Worm (Caenorhabditis elegans) whole organism, L3 larva: Measurements from ENCODE around the gene str-229.

Experiments
- ZK546.5 ChIP-seq: sonication (generic microtip); optimal IDR thresholded peaks from 2 replicates; lab custom pipeline; 2017; ENCODE audit warnings: missing biosample characterization, missing genetic modification characterization
- ceh-28 ChIP-seq: fragments of 150-350 bp; optimal IDR thresholded peaks from 2 replicates; lab custom pipeline; 2014; ENCODE audit warnings: missing biosample characterization, missing genetic modification reagents, missing genetic modification characterization
- ceh-82 ChIP-seq: fragments of 150-350 bp; optimal IDR thresholded peaks from 2 replicates; lab custom pipeline; 2014; ENCODE audit warnings: missing biosample characterization, missing genetic modification characterization
- egl-5 ChIP-seq: fragments of 150-350 bp; optimal IDR thresholded peaks from 2 replicates; lab custom pipeline; 2017; ENCODE audit warnings: missing biosample characterization, missing genetic modification reagents, missing genetic modification characterization, inconsistent platforms
- nfya-1 ChIP-seq: sonication (generic microtip); optimal IDR thresholded peaks from 2 replicates; lab custom pipeline; 2017; ENCODE audit warnings: missing genetic modification characterization, mild to moderate bottlenecking, missing compliant biosample characterization, antibody characterized with exemption, moderate library complexity; ENCODE audit not compliant: insufficient read depth
- nhr-12 ChIP-seq: fragments of 150-350 bp; optimal IDR thresholded peaks from 2 replicates; lab custom pipeline; 2014; ENCODE audit warnings: missing biosample characterization, missing genetic modification characterization
- nhr-67 ChIP-seq: fragments of 150-350 bp; optimal IDR thresholded peaks from 2 replicates; lab custom pipeline; 2014; ENCODE audit warnings: missing biosample characterization, missing genetic modification characterization
- nhr-77 ChIP-seq: fragments of 150-350 bp; optimal IDR thresholded peaks from 2 replicates; lab custom pipeline; 2014; ENCODE audit warnings: missing biosample characterization, missing genetic modification characterization
- sea-2 ChIP-seq: fragments of 150-350 bp; sonication (generic microtip); optimal IDR thresholded peaks from 4 replicates; lab custom pipeline; 2014; ENCODE audit warnings: missing biosample characterization, missing genetic modification reagents, missing genetic modification characterization
- skn-1 ChIP-seq: fragments of 150-350 bp; optimal IDR thresholded peaks from 2 replicates; lab custom pipeline; 2014; ENCODE audit warnings: missing biosample characterization, missing genetic modification characterization
- snpc-4 ChIP-seq: fragments of 150-350 bp; optimal IDR thresholded peaks from 2 replicates; lab custom pipeline; 2014; ENCODE audit warnings: missing biosample characterization, missing genetic modification characterization
- unc-39 ChIP-seq: sonication (generic microtip); optimal IDR thresholded peaks from 4 replicates; lab custom pipeline; 2017; ENCODE audit warnings: missing biosample characterization, missing genetic modification characterization
- unc-62 ChIP-seq: fragments of 150-350 bp; sonication (generic microtip); optimal IDR thresholded peaks from 4 replicates; lab custom pipeline; 2014; ENCODE audit warnings: missing biosample characterization, missing genetic modification reagents, missing genetic modification characterization
- ztf-11 ChIP-seq: fragments of 150-350 bp; optimal IDR thresholded peaks from 2 replicates; lab custom pipeline; 2014; ENCODE audit warnings: missing biosample characterization, missing genetic modification characterization

DNA sequence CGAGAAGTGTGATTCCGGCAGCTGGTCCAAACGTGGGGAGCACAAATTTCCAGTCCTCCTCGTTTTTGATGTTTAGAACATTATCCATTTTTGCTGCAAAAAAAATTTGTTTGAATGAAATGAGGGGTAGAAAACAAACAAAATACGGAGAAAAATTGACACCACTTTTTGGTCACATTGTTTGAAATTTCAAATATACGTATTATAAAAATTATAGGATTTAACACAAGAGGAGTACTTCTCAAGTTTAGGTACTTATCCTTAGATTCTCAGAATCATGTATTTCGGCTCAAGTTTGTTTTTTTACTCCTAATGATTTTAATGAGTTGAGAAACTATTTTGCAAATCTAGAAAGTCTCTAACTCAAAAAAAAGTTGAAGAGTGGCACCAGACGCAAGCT is 10.4 kb downstream of the str-229 start, which contains the start of gene C17E7.12:
- TF ChIP-seq ceh-82 (tag; lab: Kevin White, UChicago) (no peak), unc-39 (tag; lab: Kevin White, UChicago) (no peak), sea-2 (GFP tag; lab: Kevin White, UChicago) (no peak), ztf-11 (tag; lab: Kevin White, UChicago) (no peak), nhr-67 (tag; lab: Kevin White, UChicago) (no peak), egl-5 (tag; lab: Kevin White, UChicago) (no peak), ceh-28 (tag; lab: Kevin White, UChicago) (no peak), nfya-1 (tag; lab: Kevin White, UChicago) (no peak), nhr-12 (no peak), nhr-77 (tag; lab: Kevin White, UChicago) (no peak), snpc-4 (tag; lab: Kevin White, UChicago) (no peak), ZK546.5 (no peak), unc-62 (GFP tag; lab: Kevin White, UChicago) (no peak), skn-1 (tag; lab: Kevin White, UChicago) (no peak)
